Fruit fly (Drosophila melanogaster): ENCODE results near the gene svp.

dm6 chr3R:12344914-12345549, 86.5 kb downstream of the svp start:
- TF ChIP-seq Crg-1 (GFP tag; optimal IDR thresholded peaks at IDR 0.05) (no peak), Clk (GFP tag; optimal IDR thresholded peaks at IDR 0.05) (no peak), cnc (optimal IDR thresholded peaks at IDR 0.05) (no peak), kay (GFP tag; ENCODE audit: borderline replicate concordance) (peak; percentile 54), ovo (GFP tag; optimal IDR thresholded peaks at IDR 0.05) (no peak), CG7045 (GFP tag; optimal IDR thresholded peaks at IDR 0.05) (no peak), Hr96 (GFP tag; optimal IDR thresholded peaks at IDR 0.05) (no peak), cic (GFP tag; optimal IDR thresholded peaks at IDR 0.05) (no peak), toe (GFP tag; optimal IDR thresholded peaks at IDR 0.05) (no peak)

All from whole organism, adult.